Worm (Caenorhabditis elegans): ENCODE data around the gene mnk-1.

ce11 chrII:10494467-10494866 lies 60.4 kb downstream of the mnk-1 start, which contains the start of gene ZK666.14:
- TF ChIP-seq T22C8.4 (GFP tag; IDR thresholded peaks at IDR 0.05) (no peak), flt-1 (GFP tag; IDR thresholded peaks at IDR 0.05) (no peak), ref-1 (GFP tag; conservative IDR thresholded peaks at IDR 0.05) (no peak), cog-1 (tag; optimal IDR thresholded peaks at IDR 0.05) (no peak), tab-1 (GFP tag; IDR thresholded peaks at IDR 0.05) (no peak), klf-2 (GFP tag; conservative IDR thresholded peaks at IDR 0.05) (no peak)

Data from whole organism, midembryonic.